Fruit fly (Drosophila melanogaster) whole organism, embryonic: ENCODE measurements around the gene CG14854.
A peak's percentile ranks its signal among the peaks of the same experiment; 100 is the strongest.

Experiments
- Awh ChIP-seq: fragments of 200-800 bp; sonication (Bioruptor generic); IDR thresholded peaks from 2 replicates; pipeline ENCODE4, ENCODE4 v1.3.6; 2022; ENCODE audit warnings: missing biosample characterization, missing genetic modification characterization
- CG12236 ChIP-seq: fragments of 200-800 bp; sonication (Bioruptor generic); optimal IDR thresholded peaks from 2 replicates; lab custom pipeline; 2016; ENCODE audit warnings: missing biosample characterization, missing genetic modification characterization
- CG13123 ChIP-seq: fragments of 200-800 bp; sonication (Bioruptor generic); optimal IDR thresholded peaks from 2 replicates; lab custom pipeline; 2016; ENCODE audit warnings: missing biosample characterization, missing genetic modification characterization
- CG14965 ChIP-seq: fragments of 200-800 bp; sonication (Bioruptor generic); optimal IDR thresholded peaks from 2 replicates; lab custom pipeline; 2016; ENCODE audit warnings: missing biosample characterization, missing genetic modification characterization, borderline replicate concordance
- CG15696 ChIP-seq: fragments of 200-800 bp; sonication (Bioruptor generic); optimal IDR thresholded peaks from 2 replicates; lab custom pipeline; 2019; ENCODE audit warnings: missing biosample characterization, mild to moderate bottlenecking, missing genetic modification characterization, moderate library complexity
- CG1603 ChIP-seq: fragments of 200-800 bp; sonication (Bioruptor generic); optimal IDR thresholded peaks from 2 replicates; lab custom pipeline; 2019; ENCODE audit warnings: missing biosample characterization, mild to moderate bottlenecking, missing genetic modification characterization, moderate library complexity
- CG18011 ChIP-seq: fragments of 200-800 bp; sonication (Bioruptor generic); optimal IDR thresholded peaks from 2 replicates; lab custom pipeline; 2017; ENCODE audit warnings: missing biosample characterization, missing genetic modification characterization, mild to moderate bottlenecking, moderate library complexity, missing genotype
- CG18764 ChIP-seq: fragments of 200-800 bp; sonication (Bioruptor generic); optimal IDR thresholded peaks from 3 replicates; lab custom pipeline; 2016; ENCODE audit warnings: missing biosample characterization, missing genetic modification characterization
- CG3726 ChIP-seq: fragments of 200-800 bp; sonication (Bioruptor generic); IDR thresholded peaks from 3 replicates; pipeline ENCODE4, ENCODE4 v1.3.6; 2022; ENCODE audit warnings: missing biosample characterization, missing genetic modification characterization
- CG43689 ChIP-seq: fragments of 200-800 bp; sonication (Bioruptor generic); IDR thresholded peaks from 2 replicates; pipeline ENCODE4 v1.3.6; 2022; ENCODE audit warnings: missing biosample characterization, missing genetic modification characterization
- CG6254 ChIP-seq: fragments of 200-800 bp; sonication (Bioruptor generic); optimal IDR thresholded peaks from 3 replicates; lab custom pipeline; 2017; ENCODE audit warnings: mild to moderate bottlenecking, missing biosample characterization, missing genetic modification reagents, missing genetic modification characterization
- CG7839 ChIP-seq: fragments of 200-800 bp; sonication (Bioruptor generic); optimal IDR thresholded peaks from 3 replicates; lab custom pipeline; 2018; ENCODE audit warnings: missing biosample characterization, mild to moderate bottlenecking, missing genetic modification characterization, moderate library complexity
- CG8290 ChIP-seq, 3 experiments: fragments of 200-800 bp; sonication (Bioruptor generic); optimal IDR thresholded peaks; 2 replicates each; lab custom pipeline; 2016 to 2019; ENCODE audit warnings: missing biosample characterization in 3 of 3, missing genetic modification characterization in 3 of 3, mild to moderate bottlenecking in 2 of 3, moderate library complexity in 1 of 3
- CG8359 ChIP-seq: fragments of 200-800 bp; sonication (Bioruptor generic); optimal IDR thresholded peaks from 2 replicates; lab custom pipeline; 2017; ENCODE audit warnings: missing biosample characterization, mild to moderate bottlenecking, missing genetic modification characterization, borderline replicate concordance
- CG9437 ChIP-seq: fragments of 200-800 bp; sonication (Bioruptor generic); optimal IDR thresholded peaks from 2 replicates; lab custom pipeline; 2018; ENCODE audit warnings: missing biosample characterization, mild to moderate bottlenecking, missing genetic modification characterization
- CG9932 ChIP-seq: fragments of 200-800 bp; sonication (Bioruptor generic); IDR thresholded peaks from 2 replicates; pipeline ENCODE4 v1.3.6; 2022; ENCODE audit warnings: missing biosample characterization, missing genetic modification characterization
- CTCF ChIP-seq: fragments of 200-800 bp; sonication (Bioruptor generic); optimal IDR thresholded peaks from 2 replicates; lab custom pipeline; 2017; ENCODE audit warnings: missing biosample characterization, mild to moderate bottlenecking, missing genetic modification characterization, moderate library complexity
- CrebB ChIP-seq: fragments of 200-800 bp; sonication (Bioruptor generic); optimal IDR thresholded peaks from 3 replicates; lab custom pipeline; 2018; ENCODE audit warnings: missing biosample characterization, mild to moderate bottlenecking, missing genetic modification characterization
- D19A ChIP-seq: fragments of 200-800 bp; optimal IDR thresholded peaks from 3 replicates; lab custom pipeline; 2019; ENCODE audit warnings: missing biosample characterization, mild to moderate bottlenecking, missing genetic modification characterization, moderate library complexity
- Dll ChIP-seq: fragments of 200-800 bp; sonication (Bioruptor generic); IDR thresholded peaks from 4 replicates; pipeline ENCODE4 v1.3.6; 2022; ENCODE audit warnings: missing biosample characterization, missing genetic modification characterization; ENCODE audit not compliant: partially characterized antibody
- Doc2 ChIP-seq: fragments of 200-800 bp; sonication (Bioruptor generic); IDR thresholded peaks from 2 replicates; pipeline ENCODE4 v1.3.6; 2022; ENCODE audit warnings: missing biosample characterization, missing genetic modification characterization
- Dp ChIP-seq: fragments of 200-800 bp; sonication (Bioruptor generic); optimal IDR thresholded peaks from 2 replicates; lab custom pipeline; 2018; ENCODE audit warnings: missing biosample characterization, mild to moderate bottlenecking, missing genetic modification characterization, moderate library complexity
- MTF-1 ChIP-seq: fragments of 200-800 bp; sonication (Bioruptor generic); optimal IDR thresholded peaks from 2 replicates; lab custom pipeline; 2018; ENCODE audit warnings: missing biosample characterization, mild to moderate bottlenecking, missing genetic modification characterization, borderline replicate concordance
- Med ChIP-seq: fragments of 200-800 bp; sonication (Bioruptor generic); peaks from one replicate; lab custom pipeline; 2016; ENCODE audit warnings: missing biosample characterization, missing genetic modification characterization, mild to moderate bottlenecking, inconsistent platforms, moderate library complexity
- NC2α ChIP-seq: fragments of 200-800 bp; sonication (Bioruptor generic); optimal IDR thresholded peaks from 2 replicates; lab custom pipeline; 2016; ENCODE audit warnings: missing biosample characterization, missing genetic modification characterization
- Poxn ChIP-seq: fragments of 200-800 bp; sonication (Bioruptor generic); IDR thresholded peaks from 2 replicates; pipeline ENCODE4 v1.3.6; 2022; ENCODE audit warnings: missing biosample characterization, missing genetic modification characterization
- Vsx1 ChIP-seq: fragments of 200-800 bp; sonication (Bioruptor generic); optimal IDR thresholded peaks from 2 replicates; lab custom pipeline; 2017; ENCODE audit warnings: missing biosample characterization, mild to moderate bottlenecking, missing genetic modification characterization, missing genetic modification reagents
- ab ChIP-seq: fragments of 200-800 bp; sonication (Bioruptor generic); optimal IDR thresholded peaks from 2 replicates; lab custom pipeline; 2016; ENCODE audit warnings: missing biosample characterization, missing genetic modification characterization
- ac ChIP-seq: fragments of 200-800 bp; sonication (Bioruptor generic); optimal IDR thresholded peaks from 3 replicates; lab custom pipeline; 2017; ENCODE audit warnings: missing biosample characterization, mild to moderate bottlenecking, missing genetic modification characterization
- amos ChIP-seq: fragments of 200-800 bp; sonication (Bioruptor generic); IDR thresholded peaks from 2 replicates; pipeline ENCODE4 v1.3.6; 2022; ENCODE audit warnings: missing biosample characterization, missing genetic modification characterization; ENCODE audit not compliant: partially characterized antibody
- az2 ChIP-seq: fragments of 200-800 bp; sonication (Bioruptor generic); optimal IDR thresholded peaks from 3 replicates; lab custom pipeline; 2016; ENCODE audit warnings: missing biosample characterization, missing genetic modification characterization
- dm ChIP-seq: fragments of 200-800 bp; sonication (Bioruptor generic); optimal IDR thresholded peaks from 3 replicates; lab custom pipeline; 2016; ENCODE audit warnings: missing biosample characterization, missing genetic modification characterization
- dmrt99B ChIP-seq: fragments of 200-800 bp; sonication (Bioruptor generic); optimal IDR thresholded peaks from 2 replicates; lab custom pipeline; 2018; ENCODE audit warnings: missing biosample characterization, mild to moderate bottlenecking, missing genetic modification characterization, moderate library complexity
- esg ChIP-seq: fragments of 200-800 bp; sonication (Bioruptor generic); conservative IDR thresholded peaks from 2 replicates; pipeline ENCODE4 v1.3.6; 2022; ENCODE audit warnings: missing biosample characterization, missing genetic modification characterization
- gcm2 ChIP-seq: fragments of 200-800 bp; sonication (Bioruptor generic); optimal IDR thresholded peaks from 2 replicates; lab custom pipeline; 2016; ENCODE audit warnings: missing biosample characterization, missing genetic modification characterization
- grn ChIP-seq: fragments of 200-800 bp; sonication (Bioruptor generic); optimal IDR thresholded peaks from 3 replicates; lab custom pipeline; 2017; ENCODE audit warnings: missing biosample characterization, missing genetic modification characterization
- inv ChIP-seq: fragments of 200-800 bp; sonication (Bioruptor generic); IDR thresholded peaks from 2 replicates; pipeline ENCODE4 v1.3.6; 2022; ENCODE audit warnings: missing biosample characterization, missing genetic modification characterization; ENCODE audit not compliant: partially characterized antibody
- lab ChIP-seq: fragments of 200-800 bp; sonication (Bioruptor generic); optimal IDR thresholded peaks from 3 replicates; lab custom pipeline; 2017; ENCODE audit warnings: missing biosample characterization, missing genetic modification characterization, mild to moderate bottlenecking, moderate library complexity, missing genetic modification reagents
- lola ChIP-seq, 3 experiments: fragments of >200 bp in 2 of 3; fragments of 200-800 bp in 1 of 3; sonication (Bioruptor generic) in 1 of 3; optimal IDR thresholded peaks; 2 replicates each; lab custom pipeline; 2017 to 2019; ENCODE audit warnings: missing biosample characterization in 3 of 3, missing genetic modification characterization in 3 of 3, mild to moderate bottlenecking in 1 of 3, moderate library complexity in 1 of 3
- maf-S ChIP-seq: fragments of 200-800 bp; sonication (Bioruptor generic); optimal IDR thresholded peaks from 2 replicates; lab custom pipeline; 2016; ENCODE audit warnings: missing biosample characterization, missing genetic modification characterization
- mam ChIP-seq: fragments of 200-800 bp; sonication (Bioruptor generic); optimal IDR thresholded peaks from 3 replicates; lab custom pipeline; 2016; ENCODE audit warnings: missing biosample characterization, missing genetic modification characterization
- pfk ChIP-seq: fragments of 200-800 bp; sonication (Bioruptor generic); optimal IDR thresholded peaks from 2 replicates; lab custom pipeline; 2018; ENCODE audit warnings: missing biosample characterization, mild to moderate bottlenecking, missing genetic modification characterization, moderate library complexity
- pnt ChIP-seq: fragments of 200-800 bp; sonication (Bioruptor generic); optimal IDR thresholded peaks from 3 replicates; lab custom pipeline; 2016; ENCODE audit warnings: missing biosample characterization, missing genetic modification characterization
- psq ChIP-seq: fragments of 200-800 bp; sonication (Bioruptor generic); optimal IDR thresholded peaks from 2 replicates; lab custom pipeline; 2017; ENCODE audit warnings: missing biosample characterization, missing genetic modification characterization

Gene CG14854

DNA sequence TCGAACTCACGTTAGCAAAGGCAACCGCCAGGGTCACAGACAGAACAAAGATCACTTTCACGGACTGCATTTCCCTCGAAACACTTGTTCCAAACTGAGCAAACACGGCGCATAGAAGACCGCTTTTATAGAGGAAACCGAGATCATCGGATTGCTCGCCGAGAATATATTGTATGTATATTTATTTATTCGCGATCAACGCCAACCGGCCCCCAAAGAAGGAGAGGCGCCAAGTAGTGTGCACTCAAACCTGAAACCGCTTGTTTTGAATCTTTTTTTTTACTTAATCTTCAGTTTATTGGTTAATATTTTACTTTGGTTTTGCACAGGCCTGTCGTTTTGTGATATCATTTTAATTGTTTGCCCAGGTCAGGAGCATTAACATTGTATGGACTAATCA is 7.5 kb upstream of the CG14854 start, which contains the start of gene CG31313:
Gene CG31313 (minus strand): TSS at position 101 of the 400 bp plus-strand sequence.
- TF ChIP-seq CG9437 (GFP tag; lab: Kevin White, UChicago) (no peak), psq (no peak), CG13123 (GFP tag; lab: Kevin White, UChicago) (no peak), amos (GFP tag; lab: Robert Waterston, UW) (no peak), CG14965 (no peak), CG18764 (GFP tag; lab: Kevin White, UChicago) (no peak), CG12236 (no peak), D19A (no peak), pfk (GFP tag; lab: Kevin White, UChicago) (no peak), CG1603 (tag; lab: Kevin White, UChicago) (no peak), Vsx1 (no peak), NC2α (GFP tag; lab: Kevin White, UChicago) (no peak), CG3726 (no peak), CG9932 (no peak), MTF-1 (GFP tag; lab: Kevin White, UChicago) (no peak), dm (GFP tag; lab: Kevin White, UChicago) (no peak), Doc2 (GFP tag; lab: Robert Waterston, UW) (no peak), lola (GFP tag; optimal IDR thresholded peaks at IDR 0.05; lab: Kevin White, UChicago) (no peak), ab (no peak)

DNA sequence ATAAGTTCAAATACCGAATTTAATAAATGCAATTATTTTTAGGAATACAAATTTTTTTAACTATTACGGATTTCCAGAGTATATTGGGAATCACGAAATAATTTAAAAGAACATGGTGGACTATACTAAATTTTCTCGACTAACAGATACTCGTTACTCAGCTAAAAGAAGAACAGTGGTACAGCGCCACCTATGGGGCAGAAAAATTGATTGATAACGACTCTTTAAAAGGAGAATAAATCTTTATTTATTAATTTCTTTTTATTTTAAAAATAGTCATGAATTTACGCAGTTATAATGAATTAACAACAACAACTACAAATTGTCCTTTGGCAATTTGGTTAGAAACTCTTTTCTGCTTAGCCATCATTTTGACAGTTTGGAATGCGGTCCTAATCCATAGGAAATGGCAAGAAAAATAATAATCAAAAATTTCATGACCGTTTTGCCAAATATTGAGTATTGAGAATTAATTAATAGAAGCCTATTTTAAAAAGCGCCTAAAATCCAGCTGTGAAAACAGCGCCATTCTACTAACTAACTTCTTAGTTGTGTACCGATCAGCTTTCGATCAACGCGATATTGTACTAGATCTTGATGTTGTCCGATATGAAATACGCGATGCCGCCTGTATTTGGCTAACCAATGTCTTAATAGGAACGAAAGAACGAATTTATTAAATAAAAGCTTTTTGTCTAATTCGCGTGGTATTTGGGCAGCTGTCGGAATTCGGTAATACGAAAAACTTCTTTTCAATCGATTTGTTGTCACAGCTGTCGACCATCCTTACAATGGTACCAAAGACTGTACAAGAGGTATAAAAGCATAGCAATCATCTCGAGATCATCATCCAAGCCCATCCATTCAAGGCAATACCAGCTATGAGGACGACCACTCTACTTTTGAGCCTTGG is 5.5 kb upstream of the CG14854 start, which contains the start of gene CG14852:
Gene CG14852 (plus strand): TSS at position 863 of the 913 bp plus-strand sequence.
- TF ChIP-seq CG8359 (GFP tag; lab: Kevin White, UChicago) (no peak), Dp (GFP tag; lab: Kevin White, UChicago) (no peak), inv (GFP tag; lab: Robert Waterston, UW) (no peak), CTCF (GFP tag; lab: Kevin White, UChicago) (peak; percentile 82), CG15696 (tag; lab: Kevin White, UChicago) (no peak), dmrt99B (no peak), Poxn (no peak), ac (GFP tag; lab: Kevin White, UChicago) (no peak), grn (GFP tag; lab: Kevin White, UChicago) (peak; percentile 6), mam (GFP tag; lab: Kevin White, UChicago) (no peak), pnt (GFP tag; lab: Kevin White, UChicago) (no peak), CG43689 (GFP tag; lab: Robert Waterston, UW) (no peak), esg (GFP tag; lab: Robert Waterston, UW) (no peak), lab (GFP tag; lab: Kevin White, UChicago) (no peak), CG18011 (GFP tag; lab: Kevin White, UChicago) (peak; percentile 96), gcm2 (no peak), CG6254 (GFP tag; lab: Kevin White, UChicago) (no peak), az2 (GFP tag; lab: Kevin White, UChicago) (no peak), Med (GFP tag; lab: Kevin White, UChicago) (peak; percentile 21), Dll (GFP tag; lab: Robert Waterston, UW) (no peak), maf-S (no peak), Awh (GFP tag; lab: Robert Waterston, UW) (no peak), CG3726 (no peak), CG7839 (no peak), CrebB (tag; lab: Kevin White, UChicago) (no peak), CG8290 (GFP tag; optimal IDR thresholded peaks at IDR 0.05; lab: Kevin White, UChicago) (peak; percentile 11), CG8290 (tag; optimal IDR thresholded peaks at IDR 0.05; lab: Kevin White, UChicago) (no peak)
